Fruit fly (Drosophila melanogaster) whole organism, pupa: ENCODE measurements around the gene 140up.

Experiments used
- CG10348 ChIP-seq: fragments of 200-800 bp; sonication (Bioruptor generic); IDR thresholded peaks from 2 replicates; pipeline ENCODE4 v1.3.6; 2022; ENCODE audit warnings: missing biosample characterization, missing genetic modification characterization
- CG12605 ChIP-seq: fragments of 200-800 bp; sonication (Bioruptor generic); IDR thresholded peaks from 2 replicates; pipeline ENCODE4 v1.3.6; 2022; ENCODE audit warnings: missing biosample characterization, missing genetic modification characterization
- CG13204 ChIP-seq: fragments of 200-800 bp; sonication (Bioruptor generic); optimal IDR thresholded peaks from 2 replicates; lab custom pipeline; 2018; ENCODE audit warnings: missing biosample characterization, mild to moderate bottlenecking, missing genetic modification characterization, moderate library complexity
- CG14655 ChIP-seq: fragments of 200-800 bp; sonication (Bioruptor generic); optimal IDR thresholded peaks from 3 replicates; lab custom pipeline; 2017; ENCODE audit warnings: mild to moderate bottlenecking, missing biosample characterization, missing genetic modification reagents, missing genetic modification characterization
- CG15710 ChIP-seq: fragments of 200-800 bp; sonication (Bioruptor generic); optimal IDR thresholded peaks from 2 replicates; lab custom pipeline; 2018; ENCODE audit warnings: missing biosample characterization, mild to moderate bottlenecking, missing genetic modification characterization, moderate library complexity
- CG17806 ChIP-seq: fragments of 200-800 bp; sonication (Bioruptor generic); optimal IDR thresholded peaks from 2 replicates; lab custom pipeline; 2018; ENCODE audit warnings: missing biosample characterization, mild to moderate bottlenecking, missing genetic modification characterization, moderate library complexity
- CG32121 ChIP-seq: fragments of 200-800 bp; sonication (Bioruptor generic); IDR thresholded peaks from 2 replicates; pipeline ENCODE4 v1.3.6; 2022; ENCODE audit warnings: missing biosample characterization, missing genetic modification characterization
- CG34367 ChIP-seq: fragments of 200-800 bp; sonication (Bioruptor generic); optimal IDR thresholded peaks from 2 replicates; lab custom pipeline; 2018; ENCODE audit warnings: missing biosample characterization, mild to moderate bottlenecking, missing genetic modification characterization
- CG4496 ChIP-seq: fragments of 200-800 bp; sonication (Bioruptor generic); IDR thresholded peaks from 3 replicates; pipeline ENCODE4 v1.3.6; 2022; ENCODE audit warnings: missing biosample characterization, missing genetic modification characterization
- CG8159 ChIP-seq: fragments of 200-800 bp; sonication (Bioruptor generic); optimal IDR thresholded peaks from 3 replicates; lab custom pipeline; 2018; ENCODE audit warnings: missing biosample characterization, mild to moderate bottlenecking, missing genetic modification characterization, moderate library complexity
- CG8301 ChIP-seq: fragments of 200-800 bp; sonication (Bioruptor generic); optimal IDR thresholded peaks from 2 replicates; lab custom pipeline; 2018; ENCODE audit warnings: missing biosample characterization, mild to moderate bottlenecking, missing genetic modification characterization
- CG9948 ChIP-seq: fragments of 200-800 bp; sonication (Bioruptor generic); optimal IDR thresholded peaks from 2 replicates; lab custom pipeline; 2018; ENCODE audit warnings: missing biosample characterization, mild to moderate bottlenecking, missing genetic modification characterization, moderate library complexity
- D1 ChIP-seq: fragments of 200-800 bp; sonication (Bioruptor generic); optimal IDR thresholded peaks from 2 replicates; lab custom pipeline; 2018; ENCODE audit warnings: missing biosample characterization, mild to moderate bottlenecking, missing genetic modification characterization, moderate library complexity
- EcR ChIP-seq: fragments of 200-800 bp; sonication (Bioruptor generic); optimal IDR thresholded peaks from 3 replicates; lab custom pipeline; 2019; ENCODE audit warnings: missing biosample characterization, missing genetic modification characterization, mild to moderate bottlenecking, moderate library complexity, missing genetic modification reagents
- Ets98B ChIP-seq: fragments of 200-800 bp; sonication (Bioruptor generic); IDR thresholded peaks from 2 replicates; pipeline ENCODE4 v1.3.6; 2022; ENCODE audit warnings: missing biosample characterization, missing genetic modification characterization
- Pif1A ChIP-seq: fragments of 200-800 bp; sonication (Bioruptor generic); optimal IDR thresholded peaks from 3 replicates; lab custom pipeline; 2016; ENCODE audit warnings: missing biosample characterization, missing genetic modification characterization
- Pif1B ChIP-seq: fragments of 200-800 bp; sonication (Bioruptor generic); optimal IDR thresholded peaks from 3 replicates; lab custom pipeline; 2016; ENCODE audit warnings: missing biosample characterization, missing genetic modification characterization
- Snoo ChIP-seq: fragments of 200-800 bp; sonication (Bioruptor generic); optimal IDR thresholded peaks from 3 replicates; lab custom pipeline; 2017; ENCODE audit warnings: missing biosample characterization, mild to moderate bottlenecking, missing genetic modification characterization, inconsistent platforms
- fd96Ca ChIP-seq: fragments of 200-800 bp; sonication (Bioruptor generic); IDR thresholded peaks from 3 replicates; pipeline ENCODE4 v1.3.6; 2022; ENCODE audit warnings: missing biosample characterization, missing genetic modification characterization
- gl ChIP-seq: fragments of 200-800 bp; sonication (Bioruptor generic); optimal IDR thresholded peaks from 2 replicates; lab custom pipeline; 2018; ENCODE audit warnings: missing biosample characterization, mild to moderate bottlenecking, missing genetic modification characterization
- rn ChIP-seq: fragments of 200-800 bp; sonication (Bioruptor generic); IDR thresholded peaks from 2 replicates; pipeline ENCODE4 v1.3.6; 2022; ENCODE audit warnings: missing biosample characterization, missing genetic modification characterization

Gene 140up

dm6 chr3R:14088887-14089567 is 36.3 kb downstream of the 140up start, which contains the start of gene Npc2b:
Gene Npc2b, plus strand, starts transcription at chr3R:14089517.
- TF ChIP-seq fd96Ca (GFP tag; lab: Robert Waterston, UW) (no peak), EcR (GFP tag; lab: Kevin White, UChicago) (no peak), D1 (peak; percentile 75), CG14655 (GFP tag; lab: Kevin White, UChicago) (peak; percentile 36), CG8159 (tag; lab: Kevin White, UChicago) (peak; percentile 40), CG10348 (GFP tag; lab: Robert Waterston, UW) (no peak), gl (tag; lab: Kevin White, UChicago) (no peak), Ets98B (GFP tag; lab: Robert Waterston, UW) (no peak), CG4496 (GFP tag; lab: Robert Waterston, UW) (no peak), CG17806 (tag; lab: Kevin White, UChicago) (peak; percentile 52), Pif1B (GFP tag; lab: Kevin White, UChicago) (peak; percentile 30), Snoo (tag; lab: Kevin White, UChicago) (peak; percentile 15), CG15710 (tag; lab: Kevin White, UChicago) (no peak), Pif1A (GFP tag; lab: Kevin White, UChicago) (peak; percentile 34), CG12605 (GFP tag; lab: Robert Waterston, UW) (no peak), CG34367 (tag; lab: Kevin White, UChicago) (peak; percentile 24), CG13204 (GFP tag; lab: Kevin White, UChicago) (no peak), CG9948 (peak; percentile 22), CG8301 (tag; lab: Kevin White, UChicago) (peak; percentile 60)

DNA sequence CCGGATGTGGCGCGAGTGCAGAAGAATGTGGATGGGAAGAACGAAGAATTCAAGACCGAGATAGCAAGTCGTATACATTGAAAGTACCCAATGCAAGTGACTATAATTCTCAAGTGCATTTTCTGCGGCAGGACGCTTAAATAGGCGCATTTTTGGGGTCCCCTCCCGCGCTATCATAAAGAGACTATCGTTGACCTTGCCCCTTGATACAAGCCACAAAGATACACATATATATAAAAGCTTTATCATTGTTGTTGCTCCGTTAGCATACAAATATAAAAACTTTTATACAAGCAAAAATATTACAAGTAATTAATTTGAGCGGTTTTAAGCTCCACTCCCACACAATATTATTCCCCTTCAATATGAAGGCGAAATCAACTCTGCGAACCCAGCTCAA is 37.2 kb downstream of the 140up start:
- no peak for TF ChIP-seq Snoo (tag; lab: Kevin White, UChicago)
- peak; percentile 78 for TF ChIP-seq EcR (GFP tag; lab: Kevin White, UChicago)

DNA sequence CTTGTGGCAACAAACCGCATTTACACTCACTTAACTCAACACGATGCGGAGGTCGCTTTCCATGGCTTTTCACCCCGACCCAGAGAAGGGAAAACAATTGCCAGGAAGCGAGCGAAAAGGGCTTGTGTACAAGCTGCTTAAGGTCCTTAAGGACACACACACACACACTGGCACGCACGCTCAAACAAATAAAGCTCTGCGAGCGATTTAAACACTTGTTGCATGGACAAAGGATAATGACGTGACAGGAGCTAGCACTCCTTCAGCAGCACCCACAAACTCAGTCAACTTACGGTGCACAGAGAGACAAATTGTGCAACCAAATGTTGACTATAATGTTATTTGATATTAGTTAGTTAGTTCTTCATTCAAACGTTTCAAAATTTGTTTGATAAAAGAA is 39.8 kb downstream of the 140up start:
- TF ChIP-seq EcR (GFP tag; lab: Kevin White, UChicago) (no peak), CG8159 (tag; lab: Kevin White, UChicago) (peak; percentile 20)

DNA sequence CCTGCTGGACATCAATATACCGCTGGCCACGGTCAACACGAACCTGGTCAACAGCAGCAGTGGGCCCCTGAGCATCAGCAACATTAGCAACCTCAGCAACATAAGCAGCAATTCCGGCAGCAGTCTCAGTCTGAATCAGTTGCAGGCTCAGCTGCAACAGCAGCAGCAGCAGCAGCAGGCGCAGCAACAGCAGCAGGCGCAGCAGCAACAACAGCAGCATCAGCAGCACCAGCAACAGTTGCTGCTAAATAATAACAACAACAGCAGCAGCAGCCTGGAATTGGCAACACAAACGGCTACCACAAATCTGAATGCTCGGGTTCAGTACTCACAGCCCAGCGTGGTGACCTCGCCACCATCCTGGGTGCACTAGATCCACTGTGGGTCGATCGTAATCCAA is 43.8 kb downstream of the 140up start:
- TF ChIP-seq CG32121 (GFP tag; lab: Robert Waterston, UW) (no peak), Pif1B (GFP tag; lab: Kevin White, UChicago) (no peak), CG10348 (GFP tag; lab: Robert Waterston, UW) (no peak), CG4496 (GFP tag; lab: Robert Waterston, UW) (no peak), D1 (no peak), CG8301 (tag; lab: Kevin White, UChicago) (no peak), CG14655 (GFP tag; lab: Kevin White, UChicago) (no peak), gl (tag; lab: Kevin White, UChicago) (no peak), fd96Ca (GFP tag; lab: Robert Waterston, UW) (no peak)

- TF ChIP-seq CG15710 (tag; lab: Kevin White, UChicago) (peak; percentile 58), CG8301 (tag; lab: Kevin White, UChicago) (peak; percentile 68), Snoo (tag; lab: Kevin White, UChicago) (peak; percentile 21), CG9948 (peak; percentile 39), Pif1B (GFP tag; lab: Kevin White, UChicago) (peak; percentile 41), EcR (GFP tag; lab: Kevin White, UChicago) (no peak), CG32121 (GFP tag; lab: Robert Waterston, UW) (peak; percentile 54; the same call in 1 of the 2 replicates), CG12605 (GFP tag; lab: Robert Waterston, UW) (0 out of 2 replicates have a peak, but pooled peaks have one; percentile 26), Pif1A (GFP tag; lab: Kevin White, UChicago) (peak; percentile 43), fd96Ca (GFP tag; lab: Robert Waterston, UW) (no peak), CG14655 (GFP tag; lab: Kevin White, UChicago) (peak; percentile 55), gl (tag; lab: Kevin White, UChicago) (no peak), D1 (peak; percentile 36), CG4496 (GFP tag; lab: Robert Waterston, UW) (peak; percentile 85), CG10348 (GFP tag; lab: Robert Waterston, UW) (no peak), CG17806 (tag; lab: Kevin White, UChicago) (peak; percentile 72), CG13204 (GFP tag; lab: Kevin White, UChicago) (no peak), CG34367 (tag; lab: Kevin White, UChicago) (peak; percentile 13), rn (no peak), CG8159 (tag; lab: Kevin White, UChicago) (peak; percentile 71), Ets98B (GFP tag; lab: Robert Waterston, UW) (no peak)
Observed at dm6 chr3R:14077026-14077425, 48.3 kb downstream of the 140up start.
